Worm (Caenorhabditis elegans) whole organism, L3 larva: Measurements from ENCODE around the gene C18D11.7.

Experiments used
- ZK546.5 ChIP-seq: sonication (generic microtip); optimal IDR thresholded peaks from 2 replicates; lab custom pipeline; 2017; ENCODE audit warnings: missing biosample characterization, missing genetic modification characterization
- aly-2 ChIP-seq: fragments of 150-350 bp; optimal IDR thresholded peaks from 2 replicates; lab custom pipeline; 2014; ENCODE audit warnings: missing biosample characterization, missing genetic modification characterization
- ama-1 ChIP-seq: fragments of 150-350 bp; optimal IDR thresholded peaks from 2 replicates; lab custom pipeline; 2018
- egl-27 ChIP-seq: sonication (generic microtip); optimal IDR thresholded peaks from 4 replicates; lab custom pipeline; 2017; ENCODE audit warnings: missing biosample characterization, missing genetic modification reagents, missing genetic modification characterization
- fkh-10 ChIP-seq: sonication (generic microtip); optimal IDR thresholded peaks from 2 replicates; lab custom pipeline; 2017; ENCODE audit warnings: missing biosample characterization, missing genetic modification reagents, missing genetic modification characterization
- jun-1 ChIP-seq: fragments of 150-350 bp; optimal IDR thresholded peaks from 2 replicates; lab custom pipeline; 2014; ENCODE audit warnings: missing biosample characterization, missing genetic modification reagents, missing genetic modification characterization
- lin-39 ChIP-seq: fragments of 150-350 bp; optimal IDR thresholded peaks from 2 replicates; lab custom pipeline; 2018; ENCODE audit warnings: missing biosample characterization, missing genetic modification reagents, missing genetic modification characterization
- nhr-237 ChIP-seq: fragments of 150-350 bp; optimal IDR thresholded peaks from 2 replicates; lab custom pipeline; 2014; ENCODE audit warnings: missing biosample characterization, missing genetic modification characterization
- nhr-76 ChIP-seq: fragments of 150-350 bp; sonication (generic microtip); optimal IDR thresholded peaks from 5 replicates; lab custom pipeline; 2014; ENCODE audit warnings: missing biosample characterization, missing genetic modification characterization
- pha-4 ChIP-seq: fragments of 150-350 bp; optimal IDR thresholded peaks from 2 replicates; lab custom pipeline; 2014; ENCODE audit warnings: missing biosample characterization, missing genetic modification reagents, missing genetic modification characterization
- skn-1 ChIP-seq: fragments of 150-350 bp; optimal IDR thresholded peaks from 2 replicates; lab custom pipeline; 2014; ENCODE audit warnings: missing biosample characterization, missing genetic modification characterization
- unc-62 ChIP-seq: fragments of 150-350 bp; sonication (generic microtip); optimal IDR thresholded peaks from 4 replicates; lab custom pipeline; 2014; ENCODE audit warnings: missing biosample characterization, missing genetic modification reagents, missing genetic modification characterization

ce11 chrIII:11794389-11794788, 12.2 kb downstream of the C18D11.7 start:
- TF ChIP-seq pha-4: no peak
- TF ChIP-seq jun-1 (tag; lab: Kevin White, UChicago): no peak
- no peak for TF ChIP-seq egl-27 (tag; lab: Kevin White, UChicago)
- no peak for TF ChIP-seq fkh-10 (GFP tag; lab: Kevin White, UChicago)
- no peak for TF ChIP-seq aly-2 (tag; lab: Kevin White, UChicago)
- TF ChIP-seq nhr-76 (tag; lab: Kevin White, UChicago): no peak
- peak; percentile 14 for TF ChIP-seq lin-39 (tag; lab: Kevin White, UChicago)
- no peak for TF ChIP-seq skn-1
- no peak for TF ChIP-seq unc-62 (GFP tag; lab: Kevin White, UChicago)
- no peak for TF ChIP-seq ZK546.5 (tag; lab: Kevin White, UChicago)
- TF ChIP-seq ama-1 (lab: Kevin White, UChicago): no peak
- TF ChIP-seq nhr-237 (tag; lab: Kevin White, UChicago): no peak
